Fruit fly (Drosophila melanogaster) whole organism, embryonic: ENCODE measurements around the gene CG9467.
A peak's percentile ranks its signal among the peaks of the same experiment; 100 is the strongest.

ENCODE experiments used
- ATbp ChIP-seq: fragments of 200-800 bp; sonication (Bioruptor generic); optimal IDR thresholded peaks from 2 replicates; lab custom pipeline; 2017; ENCODE audit warnings: missing biosample characterization, mild to moderate bottlenecking, missing genetic modification characterization, missing genetic modification reagents
- Abd-B ChIP-seq: fragments of 200-800 bp; sonication (Bioruptor generic); optimal IDR thresholded peaks from 2 replicates; lab custom pipeline; 2018; ENCODE audit warnings: missing biosample characterization, mild to moderate bottlenecking, missing genetic modification characterization, moderate library complexity
- Ada2b ChIP-seq: fragments of 200-800 bp; sonication (Bioruptor generic); IDR thresholded peaks from 2 replicates; pipeline ENCODE4 v1.3.6; 2022; ENCODE audit warnings: missing biosample characterization, missing genetic modification characterization
- Awh ChIP-seq: fragments of 200-800 bp; sonication (Bioruptor generic); IDR thresholded peaks from 2 replicates; pipeline ENCODE4, ENCODE4 v1.3.6; 2022; ENCODE audit warnings: missing biosample characterization, missing genetic modification characterization
- Bdp1 ChIP-seq: fragments of 200-800 bp; sonication (Bioruptor generic); optimal IDR thresholded peaks from 3 replicates; lab custom pipeline; 2016; ENCODE audit warnings: missing biosample characterization, missing genetic modification characterization
- CG10366 ChIP-seq: fragments of 200-800 bp; sonication (Bioruptor generic); IDR thresholded peaks from 2 replicates; pipeline ENCODE4 v1.3.6; 2022; ENCODE audit warnings: missing biosample characterization, missing genetic modification characterization
- CG12071 ChIP-seq: fragments of 200-800 bp; sonication (Bioruptor generic); optimal IDR thresholded peaks from 3 replicates; lab custom pipeline; 2018; ENCODE audit warnings: missing biosample characterization, mild to moderate bottlenecking, missing genetic modification characterization
- CG12659 ChIP-seq: fragments of 200-800 bp; sonication (Bioruptor generic); optimal IDR thresholded peaks from 3 replicates; lab custom pipeline; 2017; ENCODE audit warnings: mild to moderate bottlenecking, missing biosample characterization, missing genetic modification reagents, missing genetic modification characterization
- CG15696 ChIP-seq: fragments of 200-800 bp; sonication (Bioruptor generic); optimal IDR thresholded peaks from 2 replicates; lab custom pipeline; 2019; ENCODE audit warnings: missing biosample characterization, mild to moderate bottlenecking, missing genetic modification characterization, moderate library complexity
- CG16815 ChIP-seq: fragments of 200-800 bp; sonication (Bioruptor generic); optimal IDR thresholded peaks from 3 replicates; lab custom pipeline; 2017; ENCODE audit warnings: missing biosample characterization, mild to moderate bottlenecking, missing genetic modification characterization
- CG17568 ChIP-seq: fragments of 200-800 bp; sonication (Bioruptor generic); optimal IDR thresholded peaks from 2 replicates; lab custom pipeline; 2018; ENCODE audit warnings: missing biosample characterization, mild to moderate bottlenecking, missing genetic modification characterization, moderate library complexity
- CG18262 ChIP-seq: fragments of 200-800 bp; optimal IDR thresholded peaks from 3 replicates; lab custom pipeline; 2019; ENCODE audit warnings: missing biosample characterization, mild to moderate bottlenecking, missing genetic modification characterization, moderate library complexity
- CG18476 ChIP-seq: fragments of 200-800 bp; sonication (Bioruptor generic); optimal IDR thresholded peaks from 2 replicates; lab custom pipeline; 2016; ENCODE audit warnings: missing biosample characterization, mild to moderate bottlenecking, missing genetic modification characterization
- CG2116 ChIP-seq: fragments of 200-800 bp; sonication (Bioruptor generic); optimal IDR thresholded peaks from 3 replicates; lab custom pipeline; 2018; ENCODE audit warnings: missing biosample characterization, mild to moderate bottlenecking, missing genetic modification characterization
- CG31224 ChIP-seq: fragments of 200-800 bp; sonication (Bioruptor generic); IDR thresholded peaks from 2 replicates; pipeline ENCODE4 v1.3.6; 2022; ENCODE audit warnings: missing biosample characterization, missing genetic modification characterization
- CG4282 ChIP-seq: fragments of 200-800 bp; sonication (Bioruptor generic); optimal IDR thresholded peaks from 2 replicates; lab custom pipeline; 2016; ENCODE audit warnings: missing biosample characterization, missing genetic modification characterization
- CG4404 ChIP-seq: fragments of 200-800 bp; sonication (Bioruptor generic); IDR thresholded peaks from 2 replicates; pipeline ENCODE4 v1.3.6; 2022; ENCODE audit warnings: missing biosample characterization, missing genetic modification characterization
- CG8765 ChIP-seq: fragments of 200-800 bp; sonication (Bioruptor generic); IDR thresholded peaks from 2 replicates; pipeline ENCODE4 v1.3.6; 2022; ENCODE audit warnings: missing biosample characterization, missing genetic modification characterization
- CG9932 ChIP-seq: fragments of 200-800 bp; sonication (Bioruptor generic); IDR thresholded peaks from 2 replicates; pipeline ENCODE4 v1.3.6; 2022; ENCODE audit warnings: missing biosample characterization, missing genetic modification characterization
- E2f2 ChIP-seq: fragments of 200-800 bp; sonication (Bioruptor generic); IDR thresholded peaks from 2 replicates; pipeline ENCODE4 v1.3.6; 2022; ENCODE audit warnings: missing biosample characterization, missing genetic modification characterization
- Eip74EF ChIP-seq, 2 experiments: fragments of 200-800 bp in 1 of 2; fragments of >200 bp in 1 of 2; sonication (Bioruptor generic) in 1 of 2; optimal IDR thresholded peaks; 2 replicates each; lab custom pipeline; 2017 to 2019; ENCODE audit warnings: missing biosample characterization in 2 of 2, missing genetic modification characterization in 2 of 2, mild to moderate bottlenecking in 1 of 2, moderate library complexity in 1 of 2
- H15 ChIP-seq: fragments of 200-800 bp; sonication (Bioruptor generic); IDR thresholded peaks from 3 replicates; pipeline ENCODE4 v1.3.6; 2022; ENCODE audit warnings: missing biosample characterization, missing genetic modification characterization
- HLH54F ChIP-seq: fragments of 200-800 bp; sonication (Bioruptor generic); optimal IDR thresholded peaks from 3 replicates; lab custom pipeline; 2016; ENCODE audit warnings: missing biosample characterization, missing genetic modification characterization
- Hsf ChIP-seq: fragments of 200-800 bp; sonication (Bioruptor generic); optimal IDR thresholded peaks from 3 replicates; lab custom pipeline; 2016; ENCODE audit warnings: missing biosample characterization, missing genetic modification characterization
- Kr ChIP-seq: fragments of 200-800 bp; sonication (Bioruptor generic); optimal IDR thresholded peaks from 2 replicates; lab custom pipeline; 2017; ENCODE audit warnings: missing biosample characterization, mild to moderate bottlenecking, missing genetic modification characterization
- NFAT ChIP-seq: fragments of 200-800 bp; sonication (Bioruptor generic); IDR thresholded peaks from 2 replicates; pipeline ENCODE4 v1.3.6; 2022; ENCODE audit warnings: missing biosample characterization, missing genetic modification characterization
- Scr ChIP-seq: fragments of 200-800 bp; sonication (Bioruptor generic); IDR thresholded peaks from 2 replicates; pipeline ENCODE4 v1.3.6; 2022; ENCODE audit warnings: missing biosample characterization, missing genetic modification characterization; ENCODE audit not compliant: partially characterized antibody
- Sox100B ChIP-seq: fragments of 200-800 bp; sonication (Bioruptor generic); optimal IDR thresholded peaks from 3 replicates; lab custom pipeline; 2018; ENCODE audit warnings: missing biosample characterization, mild to moderate bottlenecking, missing genetic modification characterization
- al ChIP-seq: fragments of 200-800 bp; sonication (Bioruptor generic); IDR thresholded peaks from 2 replicates; pipeline ENCODE4 v1.3.6; 2022; ENCODE audit warnings: missing biosample characterization, missing genetic modification characterization
- aop ChIP-seq: fragments of 200-800 bp; sonication (Bioruptor generic); IDR thresholded peaks from 2 replicates; pipeline ENCODE4 v1.3.6; 2022; ENCODE audit warnings: missing biosample characterization, missing genetic modification characterization
- bab2 ChIP-seq: fragments of 200-800 bp; sonication (Bioruptor generic); optimal IDR thresholded peaks from 2 replicates; lab custom pipeline; 2016; ENCODE audit warnings: missing biosample characterization, missing genetic modification characterization
- fru ChIP-seq: fragments of >200 bp; optimal IDR thresholded peaks from 2 replicates; lab custom pipeline; 2017
- gro ChIP-seq: fragments of 200-800 bp; sonication (Bioruptor generic); optimal IDR thresholded peaks from 2 replicates; lab custom pipeline; 2016; ENCODE audit warnings: missing biosample characterization, missing genetic modification characterization
- h ChIP-seq: fragments of >200 bp; optimal IDR thresholded peaks from 2 replicates; lab custom pipeline; 2017
- hkb ChIP-seq, 2 experiments: fragments of 200-800 bp in 1 of 2; fragments of >200 bp in 1 of 2; sonication (Bioruptor generic) in 1 of 2; IDR thresholded peaks in 1 of 2; optimal IDR thresholded peaks in 1 of 2; 2 replicates each; pipeline versions ENCODE4 v1.3.6 to Lab custom; 2017 to 2022; ENCODE audit warnings: missing biosample characterization in 1 of 2, missing genetic modification characterization in 1 of 2
- knrl ChIP-seq: fragments of 200-800 bp; sonication (Bioruptor generic); IDR thresholded peaks from 3 replicates; pipeline ENCODE4 v1.3.6; 2022; ENCODE audit warnings: missing biosample characterization, missing genetic modification characterization; ENCODE audit not compliant: partially characterized antibody
- oc ChIP-seq: fragments of 200-800 bp; sonication (Bioruptor generic); optimal IDR thresholded peaks from 2 replicates; lab custom pipeline; 2018; ENCODE audit warnings: missing biosample characterization, mild to moderate bottlenecking, missing genetic modification characterization, moderate library complexity
- odd ChIP-seq: fragments of 200-800 bp; sonication (Bioruptor generic); optimal IDR thresholded peaks from 2 replicates; lab custom pipeline; 2017; ENCODE audit warnings: missing biosample characterization, mild to moderate bottlenecking, missing genetic modification characterization
- pho ChIP-seq: fragments of 200-800 bp; sonication (Bioruptor generic); optimal IDR thresholded peaks from 2 replicates; lab custom pipeline; 2016; ENCODE audit warnings: missing biosample characterization, missing genetic modification characterization
- phol ChIP-seq: fragments of 200-800 bp; sonication (Bioruptor generic); optimal IDR thresholded peaks from 3 replicates; lab custom pipeline; 2018; ENCODE audit warnings: missing biosample characterization, mild to moderate bottlenecking, missing genetic modification characterization, moderate library complexity
- sens-2 ChIP-seq: fragments of 200-800 bp; sonication (Bioruptor generic); IDR thresholded peaks from 2 replicates; pipeline ENCODE4 v1.3.6; 2022; ENCODE audit warnings: missing biosample characterization, missing genetic modification characterization
- sqz ChIP-seq: fragments of 200-800 bp; sonication (Bioruptor generic); optimal IDR thresholded peaks from 3 replicates; lab custom pipeline; 2018; ENCODE audit warnings: missing biosample characterization, mild to moderate bottlenecking, missing genetic modification characterization
- tll ChIP-seq, 2 experiments: fragments of 200-800 bp in 1 of 2; fragments of >200 bp in 1 of 2; sonication (Bioruptor generic) in 1 of 2; optimal IDR thresholded peaks; 2 replicates each; lab custom pipeline; 2017 to 2019; ENCODE audit warnings: missing biosample characterization in 2 of 2, missing genetic modification characterization in 2 of 2, mild to moderate bottlenecking in 1 of 2, moderate library complexity in 1 of 2
- trh ChIP-seq: fragments of 200-800 bp; sonication (Bioruptor generic); optimal IDR thresholded peaks from 2 replicates; lab custom pipeline; 2016; ENCODE audit warnings: missing biosample characterization, missing genetic modification characterization
- ttk ChIP-seq: fragments of 200-800 bp; sonication (Bioruptor generic); IDR thresholded peaks from 2 replicates; pipeline ENCODE4 v2.1.2; 2022; ENCODE audit warnings: missing biosample characterization, missing genetic modification characterization
- unc-4 ChIP-seq: fragments of 200-800 bp; sonication (Bioruptor generic); IDR thresholded peaks from 2 replicates; pipeline ENCODE4 v1.3.6; 2022; ENCODE audit warnings: missing biosample characterization, missing genetic modification characterization; ENCODE audit not compliant: partially characterized antibody
- vnd ChIP-seq: fragments of 200-800 bp; sonication (Bioruptor generic); IDR thresholded peaks from 3 replicates; pipeline ENCODE4 v1.3.6; 2022; ENCODE audit warnings: missing biosample characterization, missing genetic modification characterization; ENCODE audit not compliant: partially characterized antibody
- wor ChIP-seq: fragments of 200-800 bp; sonication (Bioruptor generic); IDR thresholded peaks from 2 replicates; pipeline ENCODE4 v1.3.6; 2022; ENCODE audit warnings: missing biosample characterization, missing genetic modification characterization
- yki ChIP-seq: fragments of >200 bp; optimal IDR thresholded peaks from 3 replicates; lab custom pipeline; 2018
- zfh2 ChIP-seq: fragments of 200-800 bp; sonication (Bioruptor generic); optimal IDR thresholded peaks from 2 replicates; lab custom pipeline; 2016; ENCODE audit warnings: missing biosample characterization, missing genetic modification characterization

Gene CG9467

DNA sequence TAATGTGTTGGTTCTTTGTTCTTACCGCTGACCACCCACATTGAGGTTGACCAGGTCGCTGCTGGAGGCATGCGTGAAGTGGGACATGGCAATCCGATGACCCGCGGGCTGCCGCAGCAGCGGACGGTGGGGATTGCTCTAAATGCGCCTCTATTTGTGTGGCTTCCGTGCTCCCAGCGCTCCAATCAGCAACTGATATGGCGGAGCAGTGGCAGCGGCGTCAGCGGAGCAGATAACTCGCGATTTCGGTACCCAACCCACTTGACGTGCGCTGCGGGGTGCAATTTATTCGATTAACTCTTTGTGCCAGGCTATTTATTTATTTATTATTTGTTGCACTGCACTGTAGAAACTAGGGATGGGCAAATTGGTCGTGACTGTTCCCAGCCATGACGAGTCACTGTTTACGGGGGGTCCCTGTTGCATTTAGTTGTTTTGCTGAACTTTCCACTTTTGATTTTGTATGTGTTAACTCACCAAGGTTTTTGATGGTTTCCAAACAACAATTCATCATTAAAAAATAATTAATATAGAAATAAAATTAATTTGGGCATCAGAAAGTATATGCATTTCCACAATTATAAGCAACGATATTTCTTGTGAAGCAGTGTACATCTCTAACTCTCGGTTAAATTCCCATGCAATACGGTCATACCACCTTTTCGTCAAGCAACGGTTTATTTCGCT, at the start of gene CG9467, which contains the start of gene CG8526 (continued):
- TF ChIP-seq al (peak; percentile 57), bab2 (GFP tag; lab: Kevin White, UChicago) (peak; percentile 49), aop (GFP tag; lab: Robert Waterston, UW) (no peak), CG8765 (peak; percentile 51), HLH54F (GFP tag; lab: Kevin White, UChicago) (peak; percentile 30), odd (GFP tag; lab: Kevin White, UChicago) (no peak), Awh (no peak), trh (GFP tag; lab: Kevin White, UChicago) (peak; percentile 29), phol (peak; percentile 83), Eip74EF (GFP tag; optimal IDR thresholded peaks at IDR 0.05; lab: Kevin White, UChicago) (no peak), zfh2 (GFP tag; lab: Kevin White, UChicago) (peak; percentile 71), sqz (GFP tag; lab: Kevin White, UChicago) (no peak), h (lab: Kevin White, UChicago) (no peak), sens-2 (GFP tag; lab: Robert Waterston, UW) (0 out of 2 replicates have a peak, but pooled peaks have one; percentile 9), CG10366 (peak; percentile 54; the same call in 1 of the 2 replicates), CG18476 (GFP tag; lab: Kevin White, UChicago) (peak; percentile 25), tll (GFP tag; optimal IDR thresholded peaks at IDR 0.05; lab: Kevin White, UChicago) (peak in 1 of 2 experiments; percentile 44), gro (no peak), fru (no peak), CG2116 (peak; percentile 77), Ada2b (GFP tag; lab: Robert Waterston, UW) (0 out of 2 replicates have a peak, but pooled peaks have one; percentile 8), ttk (GFP tag; lab: Robert Waterston, UW) (no peak), E2f2 (GFP tag; lab: Robert Waterston, UW) (peak; percentile 82), pho (GFP tag; lab: Kevin White, UChicago) (peak; percentile 11), vnd (GFP tag; lab: Robert Waterston, UW) (peak; percentile 73), Hsf (peak; percentile 60), CG12071 (no peak), CG12659 (peak; percentile 75), Abd-B (GFP tag; lab: Kevin White, UChicago) (peak; percentile 87), hkb (optimal IDR thresholded peaks at IDR 0.05; lab: Kevin White, UChicago) (no peak), hkb (GFP tag; IDR thresholded peaks at IDR 0.05; lab: Robert Waterston, UW) (no peak), NFAT (peak; percentile 64), CG31224 (GFP tag; lab: Robert Waterston, UW) (0 out of 2 replicates have a peak, but pooled peaks have one; percentile 26), yki (lab: Kevin White, UChicago) (no peak), CG4282 (GFP tag; lab: Kevin White, UChicago) (no peak), Sox100B (GFP tag; lab: Kevin White, UChicago) (no peak), oc (tag; lab: Kevin White, UChicago) (no peak), Scr (GFP tag; lab: Robert Waterston, UW) (peak; percentile 90), CG17568 (GFP tag; lab: Kevin White, UChicago) (no peak), CG18262 (tag; lab: Kevin White, UChicago) (peak; percentile 69), CG9932 (GFP tag; lab: Robert Waterston, UW) (peak; percentile 86), ATbp (GFP tag; lab: Kevin White, UChicago) (no peak), Bdp1 (GFP tag; lab: Kevin White, UChicago) (peak; percentile 15), H15 (GFP tag; lab: Robert Waterston, UW) (peak; percentile 27; the same call in 1 of the 3 replicates), CG16815 (peak; percentile 60), Kr (GFP tag; lab: Kevin White, UChicago) (no peak), unc-4 (GFP tag; lab: Robert Waterston, UW) (peak; percentile 80), CG4404 (GFP tag; lab: Robert Waterston, UW) (peak; percentile 68), CG15696 (peak; percentile 77), knrl (peak; percentile 89), wor (GFP tag; lab: Robert Waterston, UW) (no peak)
